Fruit fly (Drosophila melanogaster) whole organism, pupa: ENCODE measurements around the gene Tmem43.

Experiments used
- CG10348 ChIP-seq: fragments of 200-800 bp; sonication (Bioruptor generic); IDR thresholded peaks from 2 replicates; pipeline ENCODE4 v1.3.6; 2022; ENCODE audit warnings: missing biosample characterization, missing genetic modification characterization
- CG12605 ChIP-seq: fragments of 200-800 bp; sonication (Bioruptor generic); IDR thresholded peaks from 2 replicates; pipeline ENCODE4 v1.3.6; 2022; ENCODE audit warnings: missing biosample characterization, missing genetic modification characterization
- CG13204 ChIP-seq: fragments of 200-800 bp; sonication (Bioruptor generic); optimal IDR thresholded peaks from 2 replicates; lab custom pipeline; 2018; ENCODE audit warnings: missing biosample characterization, mild to moderate bottlenecking, missing genetic modification characterization, moderate library complexity
- CG14655 ChIP-seq: fragments of 200-800 bp; sonication (Bioruptor generic); optimal IDR thresholded peaks from 3 replicates; lab custom pipeline; 2017; ENCODE audit warnings: mild to moderate bottlenecking, missing biosample characterization, missing genetic modification reagents, missing genetic modification characterization
- CG15710 ChIP-seq: fragments of 200-800 bp; sonication (Bioruptor generic); optimal IDR thresholded peaks from 2 replicates; lab custom pipeline; 2018; ENCODE audit warnings: missing biosample characterization, mild to moderate bottlenecking, missing genetic modification characterization, moderate library complexity
- CG17806 ChIP-seq: fragments of 200-800 bp; sonication (Bioruptor generic); optimal IDR thresholded peaks from 2 replicates; lab custom pipeline; 2018; ENCODE audit warnings: missing biosample characterization, mild to moderate bottlenecking, missing genetic modification characterization, moderate library complexity
- CG32121 ChIP-seq: fragments of 200-800 bp; sonication (Bioruptor generic); IDR thresholded peaks from 2 replicates; pipeline ENCODE4 v1.3.6; 2022; ENCODE audit warnings: missing biosample characterization, missing genetic modification characterization
- CG34367 ChIP-seq: fragments of 200-800 bp; sonication (Bioruptor generic); optimal IDR thresholded peaks from 2 replicates; lab custom pipeline; 2018; ENCODE audit warnings: missing biosample characterization, mild to moderate bottlenecking, missing genetic modification characterization
- CG4496 ChIP-seq: fragments of 200-800 bp; sonication (Bioruptor generic); IDR thresholded peaks from 3 replicates; pipeline ENCODE4 v1.3.6; 2022; ENCODE audit warnings: missing biosample characterization, missing genetic modification characterization
- CG8159 ChIP-seq: fragments of 200-800 bp; sonication (Bioruptor generic); optimal IDR thresholded peaks from 3 replicates; lab custom pipeline; 2018; ENCODE audit warnings: missing biosample characterization, mild to moderate bottlenecking, missing genetic modification characterization, moderate library complexity
- CG8301 ChIP-seq: fragments of 200-800 bp; sonication (Bioruptor generic); optimal IDR thresholded peaks from 2 replicates; lab custom pipeline; 2018; ENCODE audit warnings: missing biosample characterization, mild to moderate bottlenecking, missing genetic modification characterization
- CG9948 ChIP-seq: fragments of 200-800 bp; sonication (Bioruptor generic); optimal IDR thresholded peaks from 2 replicates; lab custom pipeline; 2018; ENCODE audit warnings: missing biosample characterization, mild to moderate bottlenecking, missing genetic modification characterization, moderate library complexity
- D1 ChIP-seq: fragments of 200-800 bp; sonication (Bioruptor generic); optimal IDR thresholded peaks from 2 replicates; lab custom pipeline; 2018; ENCODE audit warnings: missing biosample characterization, mild to moderate bottlenecking, missing genetic modification characterization, moderate library complexity
- EcR ChIP-seq: fragments of 200-800 bp; sonication (Bioruptor generic); optimal IDR thresholded peaks from 3 replicates; lab custom pipeline; 2019; ENCODE audit warnings: missing biosample characterization, missing genetic modification characterization, mild to moderate bottlenecking, moderate library complexity, missing genetic modification reagents
- Ets98B ChIP-seq: fragments of 200-800 bp; sonication (Bioruptor generic); IDR thresholded peaks from 2 replicates; pipeline ENCODE4 v1.3.6; 2022; ENCODE audit warnings: missing biosample characterization, missing genetic modification characterization
- Pif1A ChIP-seq: fragments of 200-800 bp; sonication (Bioruptor generic); optimal IDR thresholded peaks from 3 replicates; lab custom pipeline; 2016; ENCODE audit warnings: missing biosample characterization, missing genetic modification characterization
- Pif1B ChIP-seq: fragments of 200-800 bp; sonication (Bioruptor generic); optimal IDR thresholded peaks from 3 replicates; lab custom pipeline; 2016; ENCODE audit warnings: missing biosample characterization, missing genetic modification characterization
- Snoo ChIP-seq: fragments of 200-800 bp; sonication (Bioruptor generic); optimal IDR thresholded peaks from 3 replicates; lab custom pipeline; 2017; ENCODE audit warnings: missing biosample characterization, mild to moderate bottlenecking, missing genetic modification characterization, inconsistent platforms
- fd96Ca ChIP-seq: fragments of 200-800 bp; sonication (Bioruptor generic); IDR thresholded peaks from 3 replicates; pipeline ENCODE4 v1.3.6; 2022; ENCODE audit warnings: missing biosample characterization, missing genetic modification characterization
- gl ChIP-seq: fragments of 200-800 bp; sonication (Bioruptor generic); optimal IDR thresholded peaks from 2 replicates; lab custom pipeline; 2018; ENCODE audit warnings: missing biosample characterization, mild to moderate bottlenecking, missing genetic modification characterization
- rn ChIP-seq: fragments of 200-800 bp; sonication (Bioruptor generic); IDR thresholded peaks from 2 replicates; pipeline ENCODE4 v1.3.6; 2022; ENCODE audit warnings: missing biosample characterization, missing genetic modification characterization

Tmem43 gene

DNA sequence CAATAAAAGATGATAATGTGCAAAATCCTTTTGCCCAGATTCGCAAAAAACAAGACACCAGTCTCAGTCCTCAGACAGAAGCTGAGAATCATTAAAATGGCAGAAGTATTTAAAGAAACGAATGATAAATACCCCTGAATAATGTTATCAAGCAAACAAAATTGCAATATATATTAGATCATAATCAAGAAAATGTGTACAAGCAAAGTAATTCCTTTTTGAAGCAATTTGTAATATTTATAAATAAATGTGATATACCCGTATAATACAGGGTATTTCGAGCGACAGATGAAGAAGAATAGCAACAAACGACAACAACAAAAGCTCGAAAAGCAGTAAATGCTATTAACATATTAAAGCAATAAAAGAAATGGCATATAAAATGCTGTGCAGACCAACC lies 43.2 kb upstream of the Tmem43 start:
- TF ChIP-seq fd96Ca (GFP tag; lab: Robert Waterston, UW) (no peak), CG8301 (tag; lab: Kevin White, UChicago) (no peak), CG12605 (GFP tag; lab: Robert Waterston, UW) (no peak), CG32121 (GFP tag; lab: Robert Waterston, UW) (no peak), Pif1B (no peak), CG4496 (GFP tag; lab: Robert Waterston, UW) (no peak), CG14655 (GFP tag; lab: Kevin White, UChicago) (no peak), Ets98B (GFP tag; lab: Robert Waterston, UW) (no peak)

dm6 chr3L:7956718-7957117 lies 41.8 kb upstream of the Tmem43 start:
- TF ChIP-seq CG9948 (no peak), fd96Ca (GFP tag; lab: Robert Waterston, UW) (no peak), Pif1B (no peak), CG34367 (no peak), CG8301 (tag; lab: Kevin White, UChicago) (no peak), CG13204 (GFP tag; lab: Kevin White, UChicago) (no peak), CG10348 (GFP tag; lab: Robert Waterston, UW) (no peak), D1 (no peak), Ets98B (GFP tag; lab: Robert Waterston, UW) (no peak), CG17806 (tag; lab: Kevin White, UChicago) (no peak), CG4496 (GFP tag; lab: Robert Waterston, UW) (no peak)

DNA sequence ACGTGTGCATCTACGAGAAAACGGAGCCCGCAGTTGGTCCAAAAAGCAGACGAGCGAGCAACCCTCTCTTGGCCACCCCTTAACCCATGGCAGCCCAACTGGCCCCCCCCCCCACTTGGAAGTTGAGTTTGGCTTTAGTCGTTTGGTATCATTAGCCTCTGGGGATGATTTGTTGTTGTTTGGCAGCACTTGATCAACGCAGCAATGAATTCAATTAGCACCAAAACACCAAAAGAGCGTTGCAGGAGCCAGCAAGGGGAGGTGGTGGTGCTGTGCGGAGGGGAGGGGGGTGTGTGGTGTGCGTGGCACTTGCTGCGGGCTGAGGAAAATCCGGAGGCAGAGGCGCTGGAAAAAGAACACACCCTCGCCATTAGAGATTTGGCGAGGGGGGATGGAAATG lies 40.0 kb upstream of the Tmem43 start:
- TF ChIP-seq CG10348 (GFP tag; lab: Robert Waterston, UW) (0 out of 2 replicates have a peak, but pooled peaks have one; percentile 11), CG12605 (GFP tag; lab: Robert Waterston, UW) (no peak)

- TF ChIP-seq Snoo (tag; lab: Kevin White, UChicago) (no peak), CG12605 (GFP tag; lab: Robert Waterston, UW) (no peak), CG8301 (tag; lab: Kevin White, UChicago) (no peak), CG17806 (tag; lab: Kevin White, UChicago) (no peak), CG9948 (no peak), Pif1B (no peak), CG34367 (no peak), CG13204 (GFP tag; lab: Kevin White, UChicago) (no peak), fd96Ca (GFP tag; lab: Robert Waterston, UW) (no peak)
These were observed 38.8 kb upstream of the Tmem43 start for dm6 chr3L:7953728-7954127.

- TF ChIP-seq CG15710 (tag; lab: Kevin White, UChicago) (no peak), gl (tag; lab: Kevin White, UChicago) (no peak), CG8301 (tag; lab: Kevin White, UChicago) (no peak), CG32121 (GFP tag; lab: Robert Waterston, UW) (no peak), CG9948 (no peak), CG13204 (GFP tag; lab: Kevin White, UChicago) (no peak), Pif1A (GFP tag; lab: Kevin White, UChicago) (no peak), CG14655 (GFP tag; lab: Kevin White, UChicago) (no peak), Pif1B (no peak), CG12605 (GFP tag; lab: Robert Waterston, UW) (no peak), rn (GFP tag; lab: Robert Waterston, UW) (no peak), EcR (GFP tag; lab: Kevin White, UChicago) (no peak), Ets98B (GFP tag; lab: Robert Waterston, UW) (no peak)
These were observed 38.1 kb upstream of the Tmem43 start for dm6 chr3L:7952978-7953377.

DNA sequence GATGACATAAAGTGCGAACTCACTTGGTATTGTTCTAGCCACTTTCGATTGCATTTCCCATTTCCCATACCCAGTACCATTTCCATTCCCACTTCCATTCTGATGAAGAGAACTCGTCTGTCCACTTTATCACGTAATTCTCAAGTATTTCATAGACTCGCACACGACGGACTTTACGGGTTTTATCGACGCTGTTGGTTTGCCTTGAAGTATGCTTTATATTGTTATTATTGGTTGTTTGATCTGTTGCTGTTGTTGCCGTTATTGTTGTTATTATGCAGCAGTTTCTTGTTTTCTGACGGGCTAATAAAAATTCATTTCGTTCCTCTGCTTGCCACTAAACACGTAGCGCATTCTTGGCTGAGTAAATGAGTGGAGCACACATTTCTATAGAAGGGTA lies 37.6 kb upstream of the Tmem43 start:
- no peak for TF ChIP-seq rn (GFP tag; lab: Robert Waterston, UW)
- no peak for TF ChIP-seq Snoo (tag; lab: Kevin White, UChicago)
- no peak for TF ChIP-seq Pif1B

DNA sequence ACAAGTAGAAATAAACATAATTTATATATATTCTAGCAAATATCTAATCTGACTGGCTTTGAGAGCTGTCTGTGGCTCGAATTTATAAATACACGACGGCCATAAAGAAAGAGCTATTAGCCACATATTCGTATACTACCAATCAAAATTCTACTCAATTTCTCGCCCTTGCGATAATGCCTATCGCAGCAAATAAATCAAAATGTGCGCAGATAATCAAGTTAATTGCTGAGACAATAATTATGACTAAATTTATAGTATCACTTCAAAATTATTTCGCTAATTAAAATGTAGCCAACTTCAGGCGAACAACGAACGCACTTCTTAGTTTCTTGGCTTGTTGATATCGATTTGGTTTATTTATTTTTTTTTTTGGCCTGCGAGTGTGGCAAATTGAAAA lies 36.9 kb upstream of the Tmem43 start:
- no peak for TF ChIP-seq CG8159
- TF ChIP-seq Ets98B (GFP tag; lab: Robert Waterston, UW) = no peak
- no peak for TF ChIP-seq Pif1A (GFP tag; lab: Kevin White, UChicago)
- no peak for TF ChIP-seq Pif1B
- TF ChIP-seq CG34367 = no peak
- TF ChIP-seq CG13204 (GFP tag; lab: Kevin White, UChicago) = no peak
- TF ChIP-seq Snoo (tag; lab: Kevin White, UChicago) = no peak
- TF ChIP-seq CG8301 (tag; lab: Kevin White, UChicago) = no peak
- no peak for TF ChIP-seq CG10348 (GFP tag; lab: Robert Waterston, UW)
- no peak for TF ChIP-seq fd96Ca (GFP tag; lab: Robert Waterston, UW)
- no peak for TF ChIP-seq gl (tag; lab: Kevin White, UChicago)

DNA sequence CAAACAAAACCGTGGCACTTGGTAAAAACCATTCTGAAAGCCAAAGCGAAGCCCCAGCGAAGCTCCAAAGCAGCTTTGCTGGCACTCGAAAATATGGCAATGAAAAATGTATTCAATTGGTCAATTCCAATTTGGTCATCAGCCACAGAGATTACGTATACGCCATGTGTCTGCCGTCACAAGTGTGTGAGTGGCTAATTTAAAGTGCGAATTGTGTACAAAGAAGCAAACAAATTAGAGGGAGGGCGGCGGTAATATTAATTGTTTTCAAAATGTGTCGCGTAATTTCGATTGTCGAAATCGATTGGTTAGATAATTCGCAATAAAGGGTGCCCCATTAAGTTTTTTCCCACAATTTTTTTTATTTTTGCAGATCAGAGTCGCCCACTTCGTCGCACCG lies 34.9 kb upstream of the Tmem43 start:
- no peak for TF ChIP-seq CG10348 (GFP tag; lab: Robert Waterston, UW)
- no peak for TF ChIP-seq CG32121 (GFP tag; lab: Robert Waterston, UW)
- TF ChIP-seq CG13204 (GFP tag; lab: Kevin White, UChicago) = no peak
- TF ChIP-seq CG8301 (tag; lab: Kevin White, UChicago) = no peak
- TF ChIP-seq Pif1B = no peak
